Worm (Caenorhabditis elegans) whole organism, L4/young adult: ENCODE data around the gene Y73B6BL.270.

Source experiments
- dao-5 ChIP-seq: sonication (generic microtip); optimal IDR thresholded peaks from 2 replicates; lab custom pipeline; 2016; ENCODE audit warnings: missing genotype, missing genetic modification characterization, moderate library complexity, missing compliant biosample characterization
- him-1 ChIP-seq: sonication (generic microtip); optimal IDR thresholded peaks from 2 replicates; lab custom pipeline; 2016; ENCODE audit warnings: missing genotype, missing genetic modification reagents, missing genetic modification characterization, missing compliant biosample characterization

ce11 chrIV:6403399-6403798 is 38.3 kb downstream of the Y73B6BL.270 start:
- no peak for TF ChIP-seq dao-5 (tag; lab: Kevin White, UChicago)
- no peak for TF ChIP-seq him-1 (tag; lab: Kevin White, UChicago)
